Worm (Caenorhabditis elegans): Measurements from ENCODE around the gene clec-1.

DNA sequence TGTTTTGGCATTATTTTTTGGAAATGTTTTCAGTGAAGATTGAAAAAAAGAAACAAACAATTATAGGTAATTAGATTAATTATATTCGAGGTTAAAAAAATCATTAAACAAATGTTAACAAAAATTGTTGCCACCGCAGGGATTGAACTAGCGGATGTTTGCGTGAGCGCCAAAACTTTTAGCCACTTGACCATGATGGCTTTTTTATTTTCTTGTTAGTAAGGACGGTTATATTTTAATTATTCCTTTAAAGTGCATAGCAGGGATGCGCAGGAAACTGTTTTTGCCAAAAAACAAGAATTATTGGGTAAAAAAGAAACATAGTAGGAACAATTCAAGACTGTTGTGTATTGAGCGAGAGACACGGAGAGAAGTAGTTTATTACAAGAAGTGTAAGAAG lies 32.6 kb upstream of the clec-1 start:
- TF ChIP-seq nhr-11 (tag; optimal IDR thresholded peaks at IDR 0.05), result no peak
- TF ChIP-seq fkh-10 (GFP tag; optimal IDR thresholded peaks at IDR 0.05), result no peak
- TF ChIP-seq ztf-16 (tag; optimal IDR thresholded peaks at IDR 0.05), result no peak
- no peak for TF ChIP-seq ceh-31 (tag; optimal IDR thresholded peaks at IDR 0.05)
- no peak for TF ChIP-seq nfya-1 (tag; optimal IDR thresholded peaks at IDR 0.05)
